Worm (Caenorhabditis elegans) whole organism, L3 larva: ENCODE data around the gene T24D5.2.

Source experiments
- R02D3.7 ChIP-seq: fragments of 150-350 bp; optimal IDR thresholded peaks from 2 replicates; lab custom pipeline; 2014; ENCODE audit warnings: missing biosample characterization, missing genetic modification characterization
- elt-2 ChIP-seq: sonication (generic microtip); optimal IDR thresholded peaks from 2 replicates; lab custom pipeline; 2016; ENCODE audit warnings: missing genetic modification reagents, mild to moderate bottlenecking, missing genetic modification characterization, missing compliant biosample characterization
- elt-3 ChIP-seq, 3 experiments: fragments of 150-350 bp in 1 of 3; sonication (generic microtip) in 2 of 3; optimal IDR thresholded peaks; 2 replicates in 2 of 3; 4 replicates in 1 of 3; lab custom pipeline; 2014 to 2017; ENCODE audit warnings: missing biosample characterization in 3 of 3, missing genetic modification characterization in 3 of 3
- lin-39 ChIP-seq: fragments of 150-350 bp; optimal IDR thresholded peaks from 2 replicates; lab custom pipeline; 2018; ENCODE audit warnings: missing biosample characterization, missing genetic modification reagents, missing genetic modification characterization
- nhr-237 ChIP-seq: fragments of 150-350 bp; optimal IDR thresholded peaks from 2 replicates; lab custom pipeline; 2014; ENCODE audit warnings: missing biosample characterization, missing genetic modification characterization
- nhr-25 ChIP-seq: sonication (generic microtip); optimal IDR thresholded peaks from 2 replicates; lab custom pipeline; 2017; ENCODE audit warnings: missing biosample characterization, missing genetic modification characterization
- nhr-77 ChIP-seq: fragments of 150-350 bp; optimal IDR thresholded peaks from 2 replicates; lab custom pipeline; 2014; ENCODE audit warnings: missing biosample characterization, missing genetic modification characterization
- unc-39 ChIP-seq: sonication (generic microtip); optimal IDR thresholded peaks from 4 replicates; lab custom pipeline; 2017; ENCODE audit warnings: missing biosample characterization, missing genetic modification characterization
- unc-62 ChIP-seq: fragments of 150-350 bp; sonication (generic microtip); optimal IDR thresholded peaks from 4 replicates; lab custom pipeline; 2014; ENCODE audit warnings: missing biosample characterization, missing genetic modification reagents, missing genetic modification characterization

DNA sequence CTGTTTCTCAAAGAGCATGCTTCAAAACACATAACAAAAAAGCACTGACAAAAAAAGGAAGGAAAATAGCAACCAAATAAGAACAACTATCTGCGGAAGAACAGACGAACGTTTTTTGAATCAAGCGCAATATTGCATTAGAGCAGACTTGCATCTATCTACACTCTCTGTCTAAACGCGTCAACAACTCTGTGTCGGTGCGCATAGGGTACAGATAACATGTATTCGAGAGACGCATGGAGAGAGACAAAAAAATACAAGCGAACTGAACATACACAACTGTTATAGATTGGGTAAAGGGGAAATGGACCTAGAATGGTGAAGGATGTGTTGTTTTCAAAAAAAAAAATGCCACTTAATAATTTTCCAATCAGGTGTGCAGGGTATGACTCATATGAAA, 48.8 kb upstream of the T24D5.2 start:
- no peak for TF ChIP-seq nhr-77 (tag; lab: Kevin White, UChicago)
- TF ChIP-seq nhr-25 (tag; lab: Kevin White, UChicago): peak; percentile 71
- TF ChIP-seq lin-39 (tag; lab: Kevin White, UChicago): no peak
- peak; percentile 74 for TF ChIP-seq elt-2 (tag; lab: Kevin White, UChicago)
- no peak for TF ChIP-seq elt-3 (tag; optimal IDR thresholded peaks at IDR 0.05; lab: Kevin White, UChicago)
- TF ChIP-seq nhr-237 (tag; lab: Kevin White, UChicago): no peak
- TF ChIP-seq R02D3.7 (tag; lab: Kevin White, UChicago): no peak
- no peak for TF ChIP-seq unc-62 (GFP tag; lab: Kevin White, UChicago)
- TF ChIP-seq unc-39 (tag; lab: Kevin White, UChicago): no peak
